Worm (Caenorhabditis elegans) whole organism, L3 larva: Measurements from ENCODE around the gene alkb-1.

Source experiments
- mdl-1 ChIP-seq: fragments of 150-350 bp; optimal IDR thresholded peaks from 2 replicates; lab custom pipeline; 2014; ENCODE audit warnings: missing biosample characterization, missing genetic modification characterization
- nhr-23 ChIP-seq: fragments of 150-350 bp; optimal IDR thresholded peaks from 2 replicates; lab custom pipeline; 2014; ENCODE audit warnings: missing biosample characterization, missing genetic modification reagents, missing genetic modification characterization
- pqm-1 ChIP-seq: fragments of 150-350 bp; optimal IDR thresholded peaks from 2 replicates; lab custom pipeline; 2017; ENCODE audit warnings: missing biosample characterization, missing genetic modification characterization, inconsistent platforms
- unc-39 ChIP-seq: sonication (generic microtip); optimal IDR thresholded peaks from 4 replicates; lab custom pipeline; 2017; ENCODE audit warnings: missing biosample characterization, missing genetic modification characterization

DNA sequence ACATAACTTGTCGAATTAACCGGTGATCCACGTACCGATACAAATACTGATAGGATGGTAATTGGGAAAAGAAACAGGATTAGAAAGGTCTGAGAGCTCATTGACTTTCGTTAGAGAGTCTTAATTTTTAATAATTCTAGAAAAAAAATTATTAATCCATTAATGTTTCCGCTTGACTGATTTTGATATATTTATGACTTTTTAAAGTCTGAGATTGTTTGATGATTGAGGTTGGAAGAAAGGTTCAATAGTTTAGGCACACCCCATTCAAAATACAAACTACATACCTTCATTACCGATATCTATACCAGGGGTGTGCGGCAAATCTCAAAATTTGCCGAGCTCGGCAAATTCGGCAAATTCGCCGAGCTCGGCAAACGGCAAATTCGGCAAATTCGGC lies 34.0 kb upstream of the alkb-1 start, which contains the start of gene F54D12.10:
- TF ChIP-seq unc-39 (tag; lab: Kevin White, UChicago) = no peak
- TF ChIP-seq nhr-23 = no peak
- TF ChIP-seq mdl-1 (tag; lab: Kevin White, UChicago) = no peak
- no peak for TF ChIP-seq pqm-1 (tag; lab: Kevin White, UChicago)
